Worm (Caenorhabditis elegans) whole organism, young adult: Measurements from ENCODE around the gene mtp-18.

ENCODE experiments used
- aptf-2 ChIP-seq: fragments of 200-800 bp; sonication (Bioruptor generic); conservative IDR thresholded peaks from 2 replicates; pipeline ENCODE4 v1.3.6; 2022; ENCODE audit warnings: missing genetic modification reagents, missing genetic modification characterization, missing compliant biosample characterization
- attf-6 ChIP-seq: fragments of 200-800 bp; sonication (Bioruptor generic); IDR thresholded peaks from 2 replicates; pipeline ENCODE4 v1.3.6; 2022; ENCODE audit warnings: missing genetic modification reagents, missing genetic modification characterization, missing compliant biosample characterization
- madf-6 ChIP-seq: fragments of 200-800 bp; sonication (Bioruptor generic); IDR thresholded peaks from 2 replicates; pipeline ENCODE4 v1.3.6; 2022; ENCODE audit warnings: missing genetic modification reagents, missing genetic modification characterization, missing compliant biosample characterization
- snpc-4 ChIP-seq, 5 experiments: fragments of 150-350 bp in 1 of 5; sonication (generic microtip) in 4 of 5; optimal IDR thresholded peaks; 2 replicates each; lab custom pipeline; 2014 to 2018; ENCODE audit warnings: missing genetic modification characterization in 5 of 5, missing biosample characterization in 3 of 5, antibody characterized with exemption in 2 of 5, mild to moderate bottlenecking in 2 of 5, missing compliant biosample characterization in 2 of 5, missing genotype in 2 of 5, moderate library complexity in 2 of 5, missing genetic modification reagents in 1 of 5

ce11 chrX:6169252-6169651 is 37.0 kb downstream of the mtp-18 start, which contains the start of gene T25B2.2:
- TF ChIP-seq madf-6 (GFP tag; lab: Robert Waterston, UW) (no peak), aptf-2 (no peak), snpc-4 (GFP tag; optimal IDR thresholded peaks at IDR 0.05; lab: Kevin White, UChicago) (no peak), snpc-4 (tag; optimal IDR thresholded peaks at IDR 0.05; lab: Kevin White, UChicago) (no peak), attf-6 (no peak)
